Worm (Caenorhabditis elegans) whole organism, early embryonic: ENCODE results near the gene C50E3.12.

Experiments
- F13C5.2 ChIP-seq: sonication (generic microtip); optimal IDR thresholded peaks from 2 replicates; lab custom pipeline; 2017; ENCODE audit warnings: mild to moderate bottlenecking, missing genetic modification characterization, inconsistent platforms, missing compliant biosample characterization
- ama-1 ChIP-seq: fragments of 150-350 bp; optimal IDR thresholded peaks from 2 replicates; lab custom pipeline; 2014
- ceh-36 ChIP-seq: sonication (generic microtip); optimal IDR thresholded peaks from 2 replicates; lab custom pipeline; 2016; ENCODE audit warnings: missing genetic modification characterization, inconsistent platforms, missing compliant biosample characterization
- ets-7 ChIP-seq: sonication (generic microtip); optimal IDR thresholded peaks from 2 replicates; lab custom pipeline; 2016; ENCODE audit warnings: missing genotype, missing genetic modification characterization, missing compliant biosample characterization
- flt-1 ChIP-seq: fragments of 200-800 bp; sonication (Bioruptor generic); IDR thresholded peaks from 2 replicates; pipeline ENCODE4 v1.3.6; 2022; ENCODE audit warnings: missing genetic modification characterization, missing compliant biosample characterization
- hmbx-1 ChIP-seq: sonication (generic microtip); optimal IDR thresholded peaks from 2 replicates; lab custom pipeline; 2016; ENCODE audit warnings: mild to moderate bottlenecking, missing genetic modification characterization, missing compliant biosample characterization
- hmg-4 ChIP-seq: fragments of 200-800 bp; sonication (Bioruptor generic); optimal IDR thresholded peaks from 2 replicates; lab custom pipeline; 2018; ENCODE audit warnings: mild to moderate bottlenecking, missing genetic modification characterization, missing compliant biosample characterization
- hnd-1 ChIP-seq: sonication (generic microtip); optimal IDR thresholded peaks from 2 replicates; lab custom pipeline; 2016; ENCODE audit warnings: missing genetic modification characterization, missing compliant biosample characterization
- pes-1 ChIP-seq: fragments of 200-800 bp; sonication (Bioruptor generic); IDR thresholded peaks from 2 replicates; pipeline ENCODE4 v1.3.6; 2022; ENCODE audit warnings: missing genetic modification reagents, missing genetic modification characterization, missing compliant biosample characterization
- scrt-1 ChIP-seq: fragments of 200-800 bp; sonication (Bioruptor generic); IDR thresholded peaks from 2 replicates; pipeline ENCODE4 v1.3.6; 2022; ENCODE audit warnings: missing genetic modification characterization, missing compliant biosample characterization
- sea-1 ChIP-seq: fragments of 200-800 bp; sonication (Bioruptor generic); conservative IDR thresholded peaks from 2 replicates; pipeline ENCODE4 v1.3.6; 2022; ENCODE audit warnings: missing genetic modification characterization, missing compliant biosample characterization
- tbx-11 ChIP-seq: fragments of 200-800 bp; sonication (Bioruptor generic); IDR thresholded peaks from 2 replicates; pipeline ENCODE4 v1.3.6; 2022; ENCODE audit warnings: missing genetic modification characterization, missing compliant biosample characterization
- tra-4 ChIP-seq: sonication (generic microtip); optimal IDR thresholded peaks from 2 replicates; lab custom pipeline; 2017; ENCODE audit warnings: missing genetic modification characterization, missing compliant biosample characterization

DNA sequence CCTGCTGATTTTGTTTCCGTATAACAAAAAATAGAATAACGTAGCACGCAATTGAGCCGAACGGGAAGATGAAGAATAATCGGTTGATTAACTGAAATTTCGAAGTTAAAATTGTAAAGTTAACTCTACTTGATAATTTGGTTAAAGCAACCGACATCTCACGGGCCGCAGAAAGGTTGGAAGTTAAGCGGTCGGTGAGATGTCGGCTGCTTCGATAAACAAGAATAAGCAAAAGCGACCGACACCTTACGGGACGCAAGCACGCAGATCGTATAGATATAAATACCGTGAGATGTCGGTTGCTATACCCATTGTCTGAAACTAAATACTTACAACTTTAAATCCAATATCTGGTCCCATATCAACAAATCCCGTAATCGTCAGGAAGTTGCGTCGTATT lies 26.7 kb downstream of the C50E3.12 start:
- no peak for TF ChIP-seq ets-7 (tag; lab: Kevin White, UChicago)
- no peak for TF ChIP-seq hmbx-1 (tag; lab: Kevin White, UChicago)
- TF ChIP-seq scrt-1 (GFP tag; lab: Robert Waterston, UW), result no peak
- no peak for TF ChIP-seq ama-1 (lab: Kevin White, UChicago)
- TF ChIP-seq ceh-36 (tag; lab: Kevin White, UChicago), result no peak
- no peak for TF ChIP-seq flt-1
- TF ChIP-seq sea-1 (GFP tag; lab: Robert Waterston, UW), result no peak
- TF ChIP-seq tra-4 (tag; lab: Kevin White, UChicago), result no peak
- no peak for TF ChIP-seq pes-1 (GFP tag; lab: Robert Waterston, UW)
- no peak for TF ChIP-seq tbx-11 (GFP tag; lab: Robert Waterston, UW)
- no peak for TF ChIP-seq hnd-1 (tag; lab: Kevin White, UChicago)
- no peak for TF ChIP-seq hmg-4 (GFP tag; lab: Kevin White, UChicago)
- TF ChIP-seq F13C5.2, result no peak
